Fruit fly (Drosophila melanogaster) whole organism, wandering third instar larva: ENCODE measurements around the gene CG11454.

ENCODE experiments used
- Abd-B ChIP-seq: fragments of >200 bp; optimal IDR thresholded peaks from 2 replicates; lab custom pipeline; 2017; ENCODE audit warnings: missing biosample characterization, missing genetic modification characterization
- CG32264 ChIP-seq: fragments of 200-800 bp; sonication (Bioruptor generic); optimal IDR thresholded peaks from 2 replicates; lab custom pipeline; 2016; ENCODE audit warnings: missing biosample characterization, missing genetic modification characterization
- CG9705 ChIP-seq: fragments of 200-800 bp; sonication (Bioruptor generic); optimal IDR thresholded peaks from 2 replicates; lab custom pipeline; 2018; ENCODE audit warnings: missing biosample characterization, mild to moderate bottlenecking, missing genetic modification characterization
- CrebA ChIP-seq: fragments of 200-800 bp; sonication (Bioruptor generic); optimal IDR thresholded peaks from 2 replicates; lab custom pipeline; 2016; ENCODE audit warnings: missing biosample characterization, mild to moderate bottlenecking, missing genetic modification characterization, borderline replicate concordance
- Dfd ChIP-seq: fragments of >200 bp; optimal IDR thresholded peaks from 2 replicates; lab custom pipeline; 2017; ENCODE audit warnings: missing biosample characterization, missing genetic modification characterization
- Dif ChIP-seq: fragments of 200-275, 200-300 bp; sonication (Bioruptor generic); optimal IDR thresholded peaks from 2 replicates; lab custom pipeline; 2018; ENCODE audit warnings: missing biosample characterization, missing genetic modification characterization; ENCODE audit not compliant: partially characterized antibody
- GATAd ChIP-seq: sonication (Bioruptor generic); optimal IDR thresholded peaks from 2 replicates; lab custom pipeline; 2016; ENCODE audit warnings: missing biosample characterization, missing genetic modification characterization
- HLH106 ChIP-seq: fragments of 200-800 bp; optimal IDR thresholded peaks from 3 replicates; lab custom pipeline; 2019; ENCODE audit warnings: missing biosample characterization, mild to moderate bottlenecking, missing genetic modification characterization, moderate library complexity
- Hnf4 ChIP-seq: fragments of 200-800 bp; sonication (Bioruptor generic); optimal IDR thresholded peaks from 2 replicates; lab custom pipeline; 2016; ENCODE audit warnings: missing biosample characterization, mild to moderate bottlenecking, missing genetic modification characterization
- Hr78 ChIP-seq: fragments of >200 bp; optimal IDR thresholded peaks from 2 replicates; lab custom pipeline; 2017; ENCODE audit warnings: missing biosample characterization, missing genetic modification characterization
- Hr83 ChIP-seq: fragments of 200-300 bp; sonication (Bioruptor generic); optimal IDR thresholded peaks from 2 replicates; lab custom pipeline; 2016; ENCODE audit warnings: missing biosample characterization, mild to moderate bottlenecking, missing genetic modification characterization, moderate library complexity; ENCODE audit not compliant: poor library complexity, severe bottlenecking
- Jra ChIP-seq: sonication (Bioruptor generic); optimal IDR thresholded peaks from 2 replicates; lab custom pipeline; 2016; ENCODE audit warnings: missing biosample characterization, missing genetic modification characterization
- Mio ChIP-seq: sonication (Bioruptor generic); optimal IDR thresholded peaks from 2 replicates; lab custom pipeline; 2016; ENCODE audit warnings: missing biosample characterization, missing genetic modification characterization
- Myc ChIP-seq: fragments of >200 bp; optimal IDR thresholded peaks from 2 replicates; lab custom pipeline; 2017
- N ChIP-seq: fragments of >200 bp; optimal IDR thresholded peaks from 2 replicates; lab custom pipeline; 2018; ENCODE audit warnings: missing biosample characterization, missing external identifiers, missing genetic modification characterization
- OdsH ChIP-seq: fragments of 200-800 bp; sonication (Bioruptor generic); optimal IDR thresholded peaks from 2 replicates; lab custom pipeline; 2016; ENCODE audit warnings: missing biosample characterization, mild to moderate bottlenecking, missing genetic modification characterization
- Rel ChIP-seq, 2 experiments: fragments of 200-800 bp; sonication (Bioruptor generic) in 1 of 2; optimal IDR thresholded peaks; 2 replicates in 1 of 2; 3 replicates in 1 of 2; lab custom pipeline; 2016 to 2019; ENCODE audit warnings: mild to moderate bottlenecking in 2 of 2, missing biosample characterization in 2 of 2, missing genetic modification characterization in 2 of 2, moderate library complexity in 1 of 2
- Sp1 ChIP-seq: fragments of 200-800 bp; sonication (Bioruptor generic); optimal IDR thresholded peaks from 3 replicates; lab custom pipeline; 2019; ENCODE audit warnings: missing biosample characterization, mild to moderate bottlenecking, missing genetic modification characterization, moderate library complexity
- Vsx2 ChIP-seq: fragments of 200-300, 225-300 bp; sonication (Bioruptor generic); optimal IDR thresholded peaks from 2 replicates; lab custom pipeline; 2018; ENCODE audit warnings: missing biosample characterization, missing genetic modification characterization; ENCODE audit not compliant: partially characterized antibody
- br ChIP-seq: fragments of 200-800 bp; sonication (Bioruptor generic); optimal IDR thresholded peaks from 2 replicates; lab custom pipeline; 2016; ENCODE audit warnings: missing biosample characterization, missing genetic modification characterization
- brk ChIP-seq: fragments of 200-800 bp; sonication (Bioruptor generic); optimal IDR thresholded peaks from 2 replicates; lab custom pipeline; 2016; ENCODE audit warnings: missing biosample characterization, mild to moderate bottlenecking, missing genetic modification characterization
- dl ChIP-seq, 2 experiments: fragments of 175-275, 200-275 bp in 1 of 2; fragments of 200-275 bp in 1 of 2; sonication (Bioruptor generic); optimal IDR thresholded peaks; lab custom pipeline; 2018; ENCODE audit warnings: mild to moderate bottlenecking in 2 of 2, missing biosample characterization in 2 of 2, missing genetic modification characterization in 2 of 2, moderate library complexity in 2 of 2; ENCODE audit not compliant: partially characterized antibody in 2 of 2, insufficient read depth in 1 of 2
- dmrt93B ChIP-seq: fragments of 200-800 bp; sonication (Bioruptor generic); optimal IDR thresholded peaks from 2 replicates; lab custom pipeline; 2018; ENCODE audit warnings: missing biosample characterization, mild to moderate bottlenecking, missing genetic modification characterization
- dsf ChIP-seq: sonication (Bioruptor generic); optimal IDR thresholded peaks from 2 replicates; lab custom pipeline; 2016; ENCODE audit warnings: missing biosample characterization, missing genetic modification characterization, borderline replicate concordance
- ey ChIP-seq: fragments of 200-800 bp; sonication (Bioruptor generic); optimal IDR thresholded peaks from 2 replicates; lab custom pipeline; 2016; ENCODE audit warnings: missing biosample characterization, missing genetic modification characterization
- foxo ChIP-seq, 2 experiments: fragments of 200-800 bp; sonication (Bioruptor generic); optimal IDR thresholded peaks; 2 replicates in 1 of 2; 3 replicates in 1 of 2; lab custom pipeline; 2016 to 2017; ENCODE audit warnings: missing biosample characterization in 2 of 2, missing genetic modification characterization in 2 of 2
- fru ChIP-seq: fragments of 200-800 bp; sonication (Bioruptor generic); optimal IDR thresholded peaks from 3 replicates; lab custom pipeline; 2016; ENCODE audit warnings: missing biosample characterization, mild to moderate bottlenecking, missing genetic modification characterization
- h ChIP-seq: fragments of 200-800 bp; sonication (Bioruptor generic); optimal IDR thresholded peaks from 3 replicates; lab custom pipeline; 2016; ENCODE audit warnings: missing biosample characterization, mild to moderate bottlenecking, missing genetic modification characterization
- jim ChIP-seq: fragments of 175-275, 200-325 bp; sonication (Bioruptor generic); optimal IDR thresholded peaks from 2 replicates; lab custom pipeline; 2016; ENCODE audit warnings: missing biosample characterization, mild to moderate bottlenecking, missing genetic modification characterization
- lola ChIP-seq: fragments of >200 bp; optimal IDR thresholded peaks from 2 replicates; lab custom pipeline; 2017; ENCODE audit warnings: missing biosample characterization, missing genetic modification characterization
- pan ChIP-seq: fragments of >200 bp; optimal IDR thresholded peaks from 2 replicates; lab custom pipeline; 2017
- psq ChIP-seq: fragments of 200-800 bp; sonication (Bioruptor generic); optimal IDR thresholded peaks from 3 replicates; lab custom pipeline; 2017; ENCODE audit warnings: missing biosample characterization, mild to moderate bottlenecking, missing genetic modification characterization, moderate library complexity
- rgr ChIP-seq: fragments of 200-800 bp; sonication (Bioruptor generic); optimal IDR thresholded peaks from 3 replicates; lab custom pipeline; 2016; ENCODE audit warnings: missing biosample characterization, mild to moderate bottlenecking, missing genetic modification characterization
- sage ChIP-seq: fragments of 200-800 bp; sonication (Bioruptor generic); optimal IDR thresholded peaks from 2 replicates; lab custom pipeline; 2016; ENCODE audit warnings: missing biosample characterization, mild to moderate bottlenecking, missing genetic modification characterization
- sv ChIP-seq: fragments of 200-800 bp; sonication (Bioruptor generic); optimal IDR thresholded peaks from 3 replicates; lab custom pipeline; 2016; ENCODE audit warnings: missing biosample characterization, missing genetic modification characterization
- tai ChIP-seq: sonication (Bioruptor generic); optimal IDR thresholded peaks from 2 replicates; lab custom pipeline; 2016; ENCODE audit warnings: missing biosample characterization, missing genetic modification characterization
- usp ChIP-seq: fragments of >200 bp; optimal IDR thresholded peaks from 2 replicates; lab custom pipeline; 2017; ENCODE audit warnings: missing biosample characterization, missing genetic modification characterization
- woc ChIP-seq: sonication (Bioruptor generic); optimal IDR thresholded peaks from 2 replicates; lab custom pipeline; 2016; ENCODE audit warnings: missing biosample characterization, mild to moderate bottlenecking, missing genetic modification characterization

Gene CG11454

DNA sequence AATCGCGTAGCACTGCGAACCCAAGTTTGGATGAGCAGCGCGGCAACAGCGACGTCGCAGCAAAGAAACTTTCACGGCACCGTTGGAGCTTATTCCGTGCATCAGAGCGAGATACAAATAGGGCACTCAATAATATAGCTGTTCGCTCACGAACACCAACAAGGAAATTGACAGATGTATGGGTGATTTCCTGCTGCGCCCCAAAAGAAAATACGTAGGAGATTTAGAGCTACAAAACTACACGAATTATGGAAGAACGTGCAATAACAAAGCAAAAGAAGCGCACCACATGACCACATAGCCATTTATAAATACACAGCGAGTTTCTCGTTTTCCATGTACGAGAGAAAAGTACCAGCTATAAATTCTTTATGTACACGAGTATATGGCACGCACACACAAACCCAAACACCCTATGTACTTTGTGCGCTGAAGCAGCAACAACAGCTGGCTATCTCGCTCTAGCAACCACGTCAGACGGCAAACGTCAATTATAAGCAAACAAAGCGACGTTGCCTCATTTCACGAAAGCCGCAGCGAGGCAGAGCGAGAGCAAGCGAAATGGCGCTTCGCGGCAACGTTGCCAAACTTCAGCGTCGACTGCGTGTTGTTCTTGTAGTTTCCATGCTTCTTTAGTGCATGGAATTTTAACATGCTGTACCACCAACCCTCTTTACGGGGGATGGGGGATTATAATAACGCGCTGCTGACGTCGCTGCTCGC, 18.5 kb downstream of the CG11454 start:
- TF ChIP-seq Hr78 (GFP tag; lab: Kevin White, UChicago), result no peak
- peak; percentile 61 for TF ChIP-seq h (GFP tag; lab: Kevin White, UChicago)
- peak; percentile 68 for TF ChIP-seq Dif
- no peak for TF ChIP-seq GATAd (GFP tag; lab: Kevin White, UChicago)
- TF ChIP-seq Sp1 (GFP tag; lab: Kevin White, UChicago), result peak; percentile 73
- TF ChIP-seq N, result peak; percentile 86
- no peak for TF ChIP-seq dmrt93B
- peak; percentile 87 for TF ChIP-seq brk (GFP tag; lab: Kevin White, UChicago)
- TF ChIP-seq woc (GFP tag; lab: Kevin White, UChicago), result no peak
- peak; percentile 28 for TF ChIP-seq sv
- peak; percentile 53 for TF ChIP-seq br (GFP tag; lab: Kevin White, UChicago)
- peak; percentile 22 for TF ChIP-seq OdsH (GFP tag; lab: Kevin White, UChicago)
- TF ChIP-seq rgr, result peak; percentile 1
- peak; percentile 47 for TF ChIP-seq Vsx2 (GFP tag; lab: Kevin White, UChicago)
- peak in 1 of 2 experiments; percentile 50 for TF ChIP-seq dl (GFP tag; optimal IDR thresholded peaks at IDR 0.05; lab: Kevin White, UChicago; ENCODE audit: insufficient read depth in 1 of 2, partially characterized antibody in 2 of 2)
- peak; percentile 83 for TF ChIP-seq Jra
- TF ChIP-seq Myc (lab: Kevin White, UChicago), result no peak
- TF ChIP-seq Mio (GFP tag; lab: Kevin White, UChicago), result no peak
- peak; percentile 51 for TF ChIP-seq CG32264 (GFP tag; lab: Kevin White, UChicago)
- TF ChIP-seq Dfd, result no peak
- no peak for TF ChIP-seq HLH106 (tag; lab: Kevin White, UChicago)
- TF ChIP-seq lola, result no peak
- no peak for TF ChIP-seq pan (lab: Kevin White, UChicago)
- TF ChIP-seq psq (GFP tag; lab: Kevin White, UChicago), result peak; percentile 54
- peak; percentile 90 for TF ChIP-seq CrebA (GFP tag; lab: Kevin White, UChicago)
- peak; percentile 67 for TF ChIP-seq sage (GFP tag; lab: Kevin White, UChicago)
- no peak for TF ChIP-seq jim (GFP tag; lab: Kevin White, UChicago)
- TF ChIP-seq dsf (GFP tag; lab: Kevin White, UChicago), result no peak
- no peak for TF ChIP-seq ey
- peak; percentile 61 for TF ChIP-seq Hr83 (GFP tag; lab: Kevin White, UChicago)
- TF ChIP-seq Abd-B (GFP tag; lab: Kevin White, UChicago), result peak; percentile 20
- TF ChIP-seq fru (GFP tag; lab: Kevin White, UChicago), result peak; percentile 43
- peak; percentile 71 for TF ChIP-seq tai (GFP tag; lab: Kevin White, UChicago)
- peak; percentile 74 for TF ChIP-seq Hnf4 (GFP tag; lab: Kevin White, UChicago)
- no peak for TF ChIP-seq CG9705
- TF ChIP-seq usp (GFP tag; lab: Kevin White, UChicago), result no peak
- peak; percentile 17 to 75 for TF ChIP-seq foxo (GFP tag; optimal IDR thresholded peaks at IDR 0.05; lab: Kevin White, UChicago)
- peak; percentile 48 for TF ChIP-seq Rel (GFP tag; optimal IDR thresholded peaks at IDR 0.05; lab: Kevin White, UChicago)
- peak; percentile 71 for TF ChIP-seq Rel (tag; optimal IDR thresholded peaks at IDR 0.05; lab: Kevin White, UChicago)

- TF ChIP-seq CrebA (GFP tag; lab: Kevin White, UChicago), result no peak
- TF ChIP-seq sage (GFP tag; lab: Kevin White, UChicago), result peak; percentile 42
Observed at dm6 chr2L:162208-162607, 19.1 kb downstream of the CG11454 start.
